Fruit fly (Drosophila melanogaster): ENCODE data around the gene beat-VII.
A peak's percentile ranks its signal among the peaks of the same experiment; 100 is the strongest.

The beat-VII gene

DNA sequence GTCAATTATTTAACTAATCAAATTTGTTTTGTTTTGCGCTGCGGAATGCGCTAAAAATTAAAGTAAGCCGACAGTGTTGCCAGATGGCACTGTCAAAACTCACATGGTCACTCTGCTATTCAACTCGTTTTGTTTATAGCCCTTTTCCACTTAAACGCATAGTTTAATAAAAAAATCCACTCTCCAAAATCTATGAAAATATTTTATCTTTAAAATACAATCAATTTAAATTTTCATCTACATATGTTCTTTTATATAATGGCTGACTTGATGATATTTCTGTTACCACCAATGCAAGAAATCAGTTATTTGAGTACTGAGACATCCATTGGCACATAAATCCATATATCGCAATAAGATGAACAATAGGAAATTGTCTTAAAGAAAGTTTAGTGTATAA lies 35.5 kb upstream of the beat-VII start, which contains the start of gene CG6425 (continued):
- TF ChIP-seq B-H1 (GFP tag; IDR thresholded peaks at IDR 0.05) (no peak), Gug (GFP tag; IDR thresholded peaks at IDR 0.05) (no peak), Mes4 (GFP tag; optimal IDR thresholded peaks at IDR 0.05) (no peak), sug (tag; optimal IDR thresholded peaks at IDR 0.05) (peak; percentile 26), sim (GFP tag; IDR thresholded peaks at IDR 0.05) (no peak), gfzf (GFP tag; optimal IDR thresholded peaks at IDR 0.05) (peak; percentile 62), ssp (GFP tag; IDR thresholded peaks at IDR 0.05) (peak; percentile 97), zf30C (GFP tag; optimal IDR thresholded peaks at IDR 0.05) (peak; percentile 25), CG30403 (GFP tag; optimal IDR thresholded peaks at IDR 0.05) (peak; percentile 27), CG42726 (GFP tag; IDR thresholded peaks at IDR 0.05; ENCODE audit: partially characterized antibody) (no peak), CG10366 (GFP tag; IDR thresholded peaks at IDR 0.05) (peak; percentile 38; the same call in 1 of the 2 replicates), CG13287 (GFP tag; IDR thresholded peaks at IDR 0.05; ENCODE audit: partially characterized antibody) (no peak), CG13775 (GFP tag; optimal IDR thresholded peaks at IDR 0.05) (no peak), ab (GFP tag; optimal IDR thresholded peaks at IDR 0.05) (no peak), amos (GFP tag; IDR thresholded peaks at IDR 0.05; ENCODE audit: partially characterized antibody) (peak; percentile 46), nerfin-1 (tag; optimal IDR thresholded peaks at IDR 0.05) (peak; percentile 15), Doc2 (GFP tag; IDR thresholded peaks at IDR 0.05) (no peak), stwl (tag; optimal IDR thresholded peaks at IDR 0.05) (peak; percentile 37), Lim3 (GFP tag; IDR thresholded peaks at IDR 0.05) (no peak), CG9932 (GFP tag; IDR thresholded peaks at IDR 0.05) (peak; percentile 69), BEAF-32 (GFP tag; optimal IDR thresholded peaks at IDR 0.05) (peak; percentile 48), mirr (GFP tag; optimal IDR thresholded peaks at IDR 0.05) (no peak), Ravus (GFP tag; IDR thresholded peaks at IDR 0.05) (no peak), Fer2 (tag; optimal IDR thresholded peaks at IDR 0.05) (peak; percentile 14), al (GFP tag; IDR thresholded peaks at IDR 0.05) (no peak), CG34224 (GFP tag; IDR thresholded peaks at IDR 0.05; ENCODE audit: partially characterized antibody) (no peak), fd96Cb (tag; optimal IDR thresholded peaks at IDR 0.05) (no peak), CG5180 (GFP tag; optimal IDR thresholded peaks at IDR 0.05) (no peak), CG18262 (tag; optimal IDR thresholded peaks at IDR 0.05) (peak; percentile 20), CG16863 (GFP tag; optimal IDR thresholded peaks at IDR 0.05) (no peak), CG12659 (GFP tag; optimal IDR thresholded peaks at IDR 0.05) (peak; percentile 52), dati (GFP tag; IDR thresholded peaks at IDR 0.05) (no peak), Dfd (GFP tag; optimal IDR thresholded peaks at IDR 0.05) (peak in 1 of 2 experiments; percentile 51), esg (GFP tag; conservative IDR thresholded peaks at IDR 0.05) (peak; percentile 30; the same call in 1 of the 2 replicates), CG10959 (GFP tag; IDR thresholded peaks at IDR 0.05) (no peak), Six4 (GFP tag; optimal IDR thresholded peaks at IDR 0.05) (no peak), unpg (GFP tag; optimal IDR thresholded peaks at IDR 0.05) (peak; percentile 15), chn (GFP tag; optimal IDR thresholded peaks at IDR 0.05) (no peak), cas (GFP tag; IDR thresholded peaks at IDR 0.05) (no peak), CG7839 (tag; optimal IDR thresholded peaks at IDR 0.05) (peak; percentile 15), nmo (GFP tag; optimal IDR thresholded peaks at IDR 0.05) (peak; percentile 68), CrebB (tag; optimal IDR thresholded peaks at IDR 0.05) (no peak), run (tag; optimal IDR thresholded peaks at IDR 0.05) (no peak), pan (optimal IDR thresholded peaks at IDR 0.05) (no peak), pan (GFP tag; optimal IDR thresholded peaks at IDR 0.05 in 1 of 2, IDR thresholded peaks at IDR 0.05 in 1 of 2) (peak in 1 of 2 experiments; percentile 34), Atf-2 (GFP tag; optimal IDR thresholded peaks at IDR 0.05) (no peak), CoRest (tag; optimal IDR thresholded peaks at IDR 0.05) (peak; percentile 63), Abd-B (GFP tag; optimal IDR thresholded peaks at IDR 0.05) (peak; percentile 60), HHEX (GFP tag; optimal IDR thresholded peaks at IDR 0.05) (no peak), CTCF (GFP tag; optimal IDR thresholded peaks at IDR 0.05) (no peak), H2.0 (GFP tag; IDR thresholded peaks at IDR 0.05) (0 out of 2 replicates have a peak, but pooled peaks have one; percentile 25), Rfx (GFP tag; IDR thresholded peaks at IDR 0.05) (peak; percentile 45; the same call in 1 of the 2 replicates)
